Fruit fly (Drosophila melanogaster) whole organism, wandering third instar larva: ENCODE measurements around the gene GstZ2.

ENCODE experiments used
- Abd-B ChIP-seq: fragments of >200 bp; optimal IDR thresholded peaks from 2 replicates; lab custom pipeline; 2017; ENCODE audit warnings: missing biosample characterization, missing genetic modification characterization
- CG32264 ChIP-seq: fragments of 200-800 bp; sonication (Bioruptor generic); optimal IDR thresholded peaks from 2 replicates; lab custom pipeline; 2016; ENCODE audit warnings: missing biosample characterization, missing genetic modification characterization
- CG9705 ChIP-seq: fragments of 200-800 bp; sonication (Bioruptor generic); optimal IDR thresholded peaks from 2 replicates; lab custom pipeline; 2018; ENCODE audit warnings: missing biosample characterization, mild to moderate bottlenecking, missing genetic modification characterization
- CrebA ChIP-seq: fragments of 200-800 bp; sonication (Bioruptor generic); optimal IDR thresholded peaks from 2 replicates; lab custom pipeline; 2016; ENCODE audit warnings: missing biosample characterization, mild to moderate bottlenecking, missing genetic modification characterization, borderline replicate concordance
- Dfd ChIP-seq: fragments of >200 bp; optimal IDR thresholded peaks from 2 replicates; lab custom pipeline; 2017; ENCODE audit warnings: missing biosample characterization, missing genetic modification characterization
- Dif ChIP-seq: fragments of 200-275, 200-300 bp; sonication (Bioruptor generic); optimal IDR thresholded peaks from 2 replicates; lab custom pipeline; 2018; ENCODE audit warnings: missing biosample characterization, missing genetic modification characterization; ENCODE audit not compliant: partially characterized antibody
- GATAd ChIP-seq: sonication (Bioruptor generic); optimal IDR thresholded peaks from 2 replicates; lab custom pipeline; 2016; ENCODE audit warnings: missing biosample characterization, missing genetic modification characterization
- HLH106 ChIP-seq: fragments of 200-800 bp; optimal IDR thresholded peaks from 3 replicates; lab custom pipeline; 2019; ENCODE audit warnings: missing biosample characterization, mild to moderate bottlenecking, missing genetic modification characterization, moderate library complexity
- Hnf4 ChIP-seq: fragments of 200-800 bp; sonication (Bioruptor generic); optimal IDR thresholded peaks from 2 replicates; lab custom pipeline; 2016; ENCODE audit warnings: missing biosample characterization, mild to moderate bottlenecking, missing genetic modification characterization
- Hr78 ChIP-seq: fragments of >200 bp; optimal IDR thresholded peaks from 2 replicates; lab custom pipeline; 2017; ENCODE audit warnings: missing biosample characterization, missing genetic modification characterization
- Hr83 ChIP-seq: fragments of 200-300 bp; sonication (Bioruptor generic); optimal IDR thresholded peaks from 2 replicates; lab custom pipeline; 2016; ENCODE audit warnings: missing biosample characterization, mild to moderate bottlenecking, missing genetic modification characterization, moderate library complexity; ENCODE audit not compliant: poor library complexity, severe bottlenecking
- Jra ChIP-seq: sonication (Bioruptor generic); optimal IDR thresholded peaks from 2 replicates; lab custom pipeline; 2016; ENCODE audit warnings: missing biosample characterization, missing genetic modification characterization
- Mio ChIP-seq: sonication (Bioruptor generic); optimal IDR thresholded peaks from 2 replicates; lab custom pipeline; 2016; ENCODE audit warnings: missing biosample characterization, missing genetic modification characterization
- Myc ChIP-seq: fragments of >200 bp; optimal IDR thresholded peaks from 2 replicates; lab custom pipeline; 2017
- N ChIP-seq: fragments of >200 bp; optimal IDR thresholded peaks from 2 replicates; lab custom pipeline; 2018; ENCODE audit warnings: missing biosample characterization, missing external identifiers, missing genetic modification characterization
- OdsH ChIP-seq: fragments of 200-800 bp; sonication (Bioruptor generic); optimal IDR thresholded peaks from 2 replicates; lab custom pipeline; 2016; ENCODE audit warnings: missing biosample characterization, mild to moderate bottlenecking, missing genetic modification characterization
- Rel ChIP-seq, 2 experiments: fragments of 200-800 bp; sonication (Bioruptor generic) in 1 of 2; optimal IDR thresholded peaks; 2 replicates in 1 of 2; 3 replicates in 1 of 2; lab custom pipeline; 2016 to 2019; ENCODE audit warnings: mild to moderate bottlenecking in 2 of 2, missing biosample characterization in 2 of 2, missing genetic modification characterization in 2 of 2, moderate library complexity in 1 of 2
- Sp1 ChIP-seq: fragments of 200-800 bp; sonication (Bioruptor generic); optimal IDR thresholded peaks from 3 replicates; lab custom pipeline; 2019; ENCODE audit warnings: missing biosample characterization, mild to moderate bottlenecking, missing genetic modification characterization, moderate library complexity
- Vsx2 ChIP-seq: fragments of 200-300, 225-300 bp; sonication (Bioruptor generic); optimal IDR thresholded peaks from 2 replicates; lab custom pipeline; 2018; ENCODE audit warnings: missing biosample characterization, missing genetic modification characterization; ENCODE audit not compliant: partially characterized antibody
- br ChIP-seq: fragments of 200-800 bp; sonication (Bioruptor generic); optimal IDR thresholded peaks from 2 replicates; lab custom pipeline; 2016; ENCODE audit warnings: missing biosample characterization, missing genetic modification characterization
- brk ChIP-seq: fragments of 200-800 bp; sonication (Bioruptor generic); optimal IDR thresholded peaks from 2 replicates; lab custom pipeline; 2016; ENCODE audit warnings: missing biosample characterization, mild to moderate bottlenecking, missing genetic modification characterization
- dl ChIP-seq, 2 experiments: fragments of 175-275, 200-275 bp in 1 of 2; fragments of 200-275 bp in 1 of 2; sonication (Bioruptor generic); optimal IDR thresholded peaks; lab custom pipeline; 2018; ENCODE audit warnings: mild to moderate bottlenecking in 2 of 2, missing biosample characterization in 2 of 2, missing genetic modification characterization in 2 of 2, moderate library complexity in 2 of 2; ENCODE audit not compliant: partially characterized antibody in 2 of 2, insufficient read depth in 1 of 2
- dmrt93B ChIP-seq: fragments of 200-800 bp; sonication (Bioruptor generic); optimal IDR thresholded peaks from 2 replicates; lab custom pipeline; 2018; ENCODE audit warnings: missing biosample characterization, mild to moderate bottlenecking, missing genetic modification characterization
- dsf ChIP-seq: sonication (Bioruptor generic); optimal IDR thresholded peaks from 2 replicates; lab custom pipeline; 2016; ENCODE audit warnings: missing biosample characterization, missing genetic modification characterization, borderline replicate concordance
- ey ChIP-seq: fragments of 200-800 bp; sonication (Bioruptor generic); optimal IDR thresholded peaks from 2 replicates; lab custom pipeline; 2016; ENCODE audit warnings: missing biosample characterization, missing genetic modification characterization
- foxo ChIP-seq, 2 experiments: fragments of 200-800 bp; sonication (Bioruptor generic); optimal IDR thresholded peaks; 2 replicates in 1 of 2; 3 replicates in 1 of 2; lab custom pipeline; 2016 to 2017; ENCODE audit warnings: missing biosample characterization in 2 of 2, missing genetic modification characterization in 2 of 2
- fru ChIP-seq: fragments of 200-800 bp; sonication (Bioruptor generic); optimal IDR thresholded peaks from 3 replicates; lab custom pipeline; 2016; ENCODE audit warnings: missing biosample characterization, mild to moderate bottlenecking, missing genetic modification characterization
- h ChIP-seq: fragments of 200-800 bp; sonication (Bioruptor generic); optimal IDR thresholded peaks from 3 replicates; lab custom pipeline; 2016; ENCODE audit warnings: missing biosample characterization, mild to moderate bottlenecking, missing genetic modification characterization
- jim ChIP-seq: fragments of 175-275, 200-325 bp; sonication (Bioruptor generic); optimal IDR thresholded peaks from 2 replicates; lab custom pipeline; 2016; ENCODE audit warnings: missing biosample characterization, mild to moderate bottlenecking, missing genetic modification characterization
- lola ChIP-seq: fragments of >200 bp; optimal IDR thresholded peaks from 2 replicates; lab custom pipeline; 2017; ENCODE audit warnings: missing biosample characterization, missing genetic modification characterization
- pan ChIP-seq: fragments of >200 bp; optimal IDR thresholded peaks from 2 replicates; lab custom pipeline; 2017
- psq ChIP-seq: fragments of 200-800 bp; sonication (Bioruptor generic); optimal IDR thresholded peaks from 3 replicates; lab custom pipeline; 2017; ENCODE audit warnings: missing biosample characterization, mild to moderate bottlenecking, missing genetic modification characterization, moderate library complexity
- rgr ChIP-seq: fragments of 200-800 bp; sonication (Bioruptor generic); optimal IDR thresholded peaks from 3 replicates; lab custom pipeline; 2016; ENCODE audit warnings: missing biosample characterization, mild to moderate bottlenecking, missing genetic modification characterization
- sage ChIP-seq: fragments of 200-800 bp; sonication (Bioruptor generic); optimal IDR thresholded peaks from 2 replicates; lab custom pipeline; 2016; ENCODE audit warnings: missing biosample characterization, mild to moderate bottlenecking, missing genetic modification characterization
- sv ChIP-seq: fragments of 200-800 bp; sonication (Bioruptor generic); optimal IDR thresholded peaks from 3 replicates; lab custom pipeline; 2016; ENCODE audit warnings: missing biosample characterization, missing genetic modification characterization
- tai ChIP-seq: sonication (Bioruptor generic); optimal IDR thresholded peaks from 2 replicates; lab custom pipeline; 2016; ENCODE audit warnings: missing biosample characterization, missing genetic modification characterization
- usp ChIP-seq: fragments of >200 bp; optimal IDR thresholded peaks from 2 replicates; lab custom pipeline; 2017; ENCODE audit warnings: missing biosample characterization, missing genetic modification characterization
- woc ChIP-seq: sonication (Bioruptor generic); optimal IDR thresholded peaks from 2 replicates; lab custom pipeline; 2016; ENCODE audit warnings: missing biosample characterization, mild to moderate bottlenecking, missing genetic modification characterization

Gene GstZ2

dm6 chr3R:9419300-9419652, 41.2 kb downstream of the GstZ2 start (continued):
- peak; percentile 11 for TF ChIP-seq CG32264 (GFP tag; lab: Kevin White, UChicago)
- no peak for TF ChIP-seq GATAd (GFP tag; lab: Kevin White, UChicago)
- peak; percentile 51 for TF ChIP-seq h (GFP tag; lab: Kevin White, UChicago)
- TF ChIP-seq Abd-B (GFP tag; lab: Kevin White, UChicago), result no peak
- TF ChIP-seq psq (GFP tag; lab: Kevin White, UChicago), result peak; percentile 58
- peak; percentile 45 for TF ChIP-seq rgr (GFP tag; lab: Kevin White, UChicago)
- no peak for TF ChIP-seq Mio (GFP tag; lab: Kevin White, UChicago)
- TF ChIP-seq CrebA (GFP tag; lab: Kevin White, UChicago), result peak; percentile 81
- TF ChIP-seq brk, result no peak
- TF ChIP-seq br (GFP tag; lab: Kevin White, UChicago), result no peak
- TF ChIP-seq dmrt93B (GFP tag; lab: Kevin White, UChicago), result no peak
- TF ChIP-seq Dfd (GFP tag; lab: Kevin White, UChicago), result no peak
- no peak for TF ChIP-seq HLH106 (tag; lab: Kevin White, UChicago)

DNA sequence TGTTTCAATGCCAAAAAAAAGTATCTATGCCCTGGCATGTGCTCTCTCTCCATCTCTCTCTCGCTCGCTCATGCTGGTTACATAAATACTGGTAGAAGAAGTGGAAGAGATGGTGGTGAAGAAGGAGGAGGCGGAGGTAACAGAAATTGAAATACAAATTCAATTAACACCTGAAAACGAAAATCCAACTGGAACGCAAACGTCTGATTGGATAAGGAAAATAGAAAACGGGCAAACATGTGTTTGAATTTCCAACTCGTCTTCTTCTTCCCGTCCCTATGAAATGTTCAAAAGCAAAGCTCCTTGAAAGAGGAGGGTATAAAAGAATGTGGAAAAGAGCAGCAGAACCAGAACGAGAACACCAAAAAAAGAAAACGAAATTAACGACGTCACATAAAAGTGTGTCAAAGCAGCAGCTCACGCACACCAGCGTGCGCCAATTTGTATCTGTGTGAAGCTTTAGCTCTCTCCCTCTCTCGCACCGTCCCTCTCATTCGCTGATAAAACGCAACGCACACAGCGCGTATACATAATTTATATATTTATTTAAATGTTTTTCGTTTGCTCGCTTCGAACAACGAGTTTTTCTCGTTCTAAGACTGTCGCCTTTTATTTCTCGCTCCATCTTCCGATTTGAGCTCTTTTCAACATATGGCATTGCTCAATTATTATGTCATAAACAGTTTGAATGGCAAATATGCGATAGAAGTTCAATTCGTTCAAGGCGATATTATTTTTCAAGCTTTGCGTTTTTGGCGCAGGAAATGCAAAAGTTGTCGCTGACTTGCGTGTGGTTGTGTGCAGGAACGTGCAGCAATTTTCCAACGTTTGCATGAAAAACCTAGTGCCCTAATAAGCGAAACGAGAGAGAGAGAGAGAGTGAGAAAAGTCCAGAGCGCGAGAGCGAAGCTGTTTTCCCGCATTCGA, 41.8 kb downstream of the GstZ2 start:
- TF ChIP-seq sage (GFP tag; lab: Kevin White, UChicago) (peak; percentile 65), Hr83 (GFP tag; lab: Kevin White, UChicago) (no peak), dmrt93B (GFP tag; lab: Kevin White, UChicago) (no peak), ey (no peak), Abd-B (GFP tag; lab: Kevin White, UChicago) (no peak), pan (lab: Kevin White, UChicago) (no peak), CG9705 (GFP tag; lab: Kevin White, UChicago) (no peak), Myc (lab: Kevin White, UChicago) (no peak), HLH106 (tag; lab: Kevin White, UChicago) (no peak), lola (no peak), Hr78 (GFP tag; lab: Kevin White, UChicago) (no peak), rgr (GFP tag; lab: Kevin White, UChicago) (no peak), tai (GFP tag; lab: Kevin White, UChicago) (no peak), N (GFP tag; lab: Kevin White, UChicago) (peak; percentile 39), CG32264 (GFP tag; lab: Kevin White, UChicago) (no peak), fru (GFP tag; lab: Kevin White, UChicago) (no peak), GATAd (GFP tag; lab: Kevin White, UChicago) (no peak), dsf (GFP tag; lab: Kevin White, UChicago) (no peak), Mio (GFP tag; lab: Kevin White, UChicago) (no peak), psq (GFP tag; lab: Kevin White, UChicago) (peak; percentile 58), sv (GFP tag; lab: Kevin White, UChicago) (no peak), brk (no peak), dl (GFP tag; optimal IDR thresholded peaks at IDR 0.05; lab: Kevin White, UChicago; ENCODE audit: insufficient read depth in 1 of 2, partially characterized antibody in 2 of 2) (peak in 1 of 2 experiments; percentile 50), usp (GFP tag; lab: Kevin White, UChicago) (no peak), Rel (GFP tag; optimal IDR thresholded peaks at IDR 0.05; lab: Kevin White, UChicago) (no peak), Rel (tag; optimal IDR thresholded peaks at IDR 0.05; lab: Kevin White, UChicago) (no peak), Vsx2 (GFP tag; lab: Kevin White, UChicago) (no peak), jim (GFP tag; lab: Kevin White, UChicago) (no peak), h (GFP tag; lab: Kevin White, UChicago) (peak; percentile 12), br (GFP tag; lab: Kevin White, UChicago) (no peak), Sp1 (no peak), Dif (GFP tag; lab: Kevin White, UChicago) (peak; percentile 77), Dfd (GFP tag; lab: Kevin White, UChicago) (no peak), Jra (GFP tag; lab: Kevin White, UChicago) (no peak), foxo (GFP tag; optimal IDR thresholded peaks at IDR 0.05; lab: Kevin White, UChicago) (no peak), Hnf4 (GFP tag; lab: Kevin White, UChicago) (no peak), woc (no peak), OdsH (no peak), CrebA (GFP tag; lab: Kevin White, UChicago) (no peak)
